Fruit fly (Drosophila melanogaster) whole organism, prepupa: ENCODE measurements around the gene CG1582.

ENCODE experiments used
- Blimp-1 ChIP-seq: fragments of 200-800 bp; sonication (Bioruptor generic); optimal IDR thresholded peaks from 3 replicates; lab custom pipeline; 2017; ENCODE audit warnings: missing biosample characterization, missing genetic modification characterization, mild to moderate bottlenecking, moderate library complexity, missing genetic modification reagents
- CG10631 ChIP-seq: fragments of 200-800 bp; sonication (Bioruptor generic); optimal IDR thresholded peaks from 2 replicates; lab custom pipeline; 2016; ENCODE audit warnings: missing biosample characterization, missing genetic modification characterization
- CG10669 ChIP-seq: fragments of 200-800 bp; sonication (Bioruptor generic); optimal IDR thresholded peaks from 3 replicates; lab custom pipeline; 2018; ENCODE audit warnings: missing biosample characterization, mild to moderate bottlenecking, missing genetic modification characterization, moderate library complexity
- CG11294 ChIP-seq: fragments of 200-800 bp; sonication (Bioruptor generic); IDR thresholded peaks from 2 replicates; pipeline ENCODE4 v1.3.6; 2022; ENCODE audit warnings: missing biosample characterization, missing genetic modification characterization
- CG11762 ChIP-seq: fragments of 200-800 bp; sonication (Bioruptor generic); optimal IDR thresholded peaks from 3 replicates; lab custom pipeline; 2016; ENCODE audit warnings: missing biosample characterization, missing genetic modification characterization; ENCODE audit not compliant: insufficient read depth
- CG1621 ChIP-seq: fragments of 200-800 bp; sonication (Bioruptor generic); optimal IDR thresholded peaks from 3 replicates; lab custom pipeline; 2018; ENCODE audit warnings: missing biosample characterization, mild to moderate bottlenecking, missing genetic modification characterization
- CG16779 ChIP-seq: fragments of 200-800 bp; sonication (Bioruptor generic); optimal IDR thresholded peaks from 3 replicates; lab custom pipeline; 2017; ENCODE audit warnings: missing biosample characterization, mild to moderate bottlenecking, missing genetic modification characterization
- CG3032 ChIP-seq: fragments of 200-800 bp; optimal IDR thresholded peaks from 2 replicates; lab custom pipeline; 2019; ENCODE audit warnings: missing biosample characterization, mild to moderate bottlenecking, missing genetic modification characterization, moderate library complexity
- CG31627 ChIP-seq: fragments of 200-800 bp; sonication (Bioruptor generic); optimal IDR thresholded peaks from 3 replicates; lab custom pipeline; 2016; ENCODE audit warnings: missing biosample characterization, missing genetic modification characterization
- CG32006 ChIP-seq: fragments of 200-800 bp; sonication (Bioruptor generic); optimal IDR thresholded peaks from 3 replicates; lab custom pipeline; 2017; ENCODE audit warnings: missing biosample characterization, mild to moderate bottlenecking, missing genetic modification characterization
- CG34406 ChIP-seq: fragments of 200-800 bp; sonication (Bioruptor generic); optimal IDR thresholded peaks from 3 replicates; lab custom pipeline; 2016; ENCODE audit warnings: missing biosample characterization, missing genetic modification characterization
- CG3919 ChIP-seq: fragments of 200-800 bp; sonication (Bioruptor generic); optimal IDR thresholded peaks from 3 replicates; lab custom pipeline; 2016; ENCODE audit warnings: missing biosample characterization, missing genetic modification characterization
- CG4318 ChIP-seq: fragments of 200-800 bp; sonication (Bioruptor generic); optimal IDR thresholded peaks from 3 replicates; lab custom pipeline; 2017; ENCODE audit warnings: missing biosample characterization, mild to moderate bottlenecking, missing genetic modification characterization
- CG6163 ChIP-seq: fragments of 200-800 bp; sonication (Bioruptor generic); IDR thresholded peaks from 3 replicates; pipeline ENCODE4 v1.3.6; 2022; ENCODE audit warnings: missing biosample characterization, missing genetic modification characterization
- CG6792 ChIP-seq: fragments of 200-800 bp; sonication (Bioruptor generic); optimal IDR thresholded peaks from 3 replicates; lab custom pipeline; 2016; ENCODE audit warnings: missing biosample characterization, missing genetic modification characterization
- CG6808 ChIP-seq: fragments of 200-800 bp; sonication (Bioruptor generic); optimal IDR thresholded peaks from 3 replicates; lab custom pipeline; 2017; ENCODE audit warnings: missing biosample characterization, missing genetic modification characterization, mild to moderate bottlenecking, moderate library complexity, missing genetic modification reagents
- CG6854 ChIP-seq: fragments of 200-800 bp; sonication (Bioruptor generic); optimal IDR thresholded peaks from 2 replicates; lab custom pipeline; 2017; ENCODE audit warnings: missing biosample characterization, mild to moderate bottlenecking, missing genetic modification characterization
- CG7368 ChIP-seq: fragments of 200-800 bp; sonication (Bioruptor generic); optimal IDR thresholded peaks from 3 replicates; lab custom pipeline; 2016; ENCODE audit warnings: missing biosample characterization, missing genetic modification characterization
- CG8119 ChIP-seq: fragments of 200-800 bp; sonication (Bioruptor generic); IDR thresholded peaks from 3 replicates; pipeline ENCODE4 v1.3.6; 2022; ENCODE audit warnings: missing biosample characterization, missing genetic modification characterization
- CG8319 ChIP-seq: fragments of 200-800 bp; sonication (Bioruptor generic); optimal IDR thresholded peaks from 3 replicates; lab custom pipeline; 2016; ENCODE audit warnings: missing biosample characterization, missing genetic modification characterization
- CG9139 ChIP-seq: fragments of 200-800 bp; sonication (Bioruptor generic); optimal IDR thresholded peaks from 3 replicates; lab custom pipeline; 2017; ENCODE audit warnings: missing biosample characterization, mild to moderate bottlenecking, missing genetic modification characterization
- Eip78C ChIP-seq: fragments of 200-800 bp; sonication (Bioruptor generic); peaks from one replicate; lab custom pipeline; 2016; ENCODE audit warnings: missing biosample characterization, missing genetic modification characterization
- Eip93F ChIP-seq: fragments of 200-800 bp; sonication (Bioruptor generic); optimal IDR thresholded peaks from 2 replicates; lab custom pipeline; 2016; ENCODE audit warnings: missing biosample characterization, mild to moderate bottlenecking, missing genetic modification characterization
- Ets21C ChIP-seq: fragments of 200-800 bp; sonication (Bioruptor generic); optimal IDR thresholded peaks from 3 replicates; lab custom pipeline; 2016; ENCODE audit warnings: missing biosample characterization, missing genetic modification characterization
- Gug ChIP-seq: fragments of 200-800 bp; sonication (Bioruptor generic); IDR thresholded peaks from 2 replicates; pipeline ENCODE4 v1.3.6; 2022; ENCODE audit warnings: missing biosample characterization, missing genetic modification characterization
- Hr38 ChIP-seq: sonication (Bioruptor generic); optimal IDR thresholded peaks from 2 replicates; lab custom pipeline; 2016; ENCODE audit warnings: missing biosample characterization, missing genetic modification characterization
- Hr39 ChIP-seq: fragments of 200-800 bp; sonication (Bioruptor generic); optimal IDR thresholded peaks from 2 replicates; lab custom pipeline; 2016; ENCODE audit warnings: missing biosample characterization, missing genetic modification characterization
- Hr4 ChIP-seq: fragments of 200-800 bp; sonication (Bioruptor generic); optimal IDR thresholded peaks from 3 replicates; lab custom pipeline; 2016; ENCODE audit warnings: missing biosample characterization, missing genetic modification characterization
- Lpt ChIP-seq: fragments of 200-800 bp; sonication (Bioruptor generic); optimal IDR thresholded peaks from 3 replicates; lab custom pipeline; 2016; ENCODE audit warnings: missing biosample characterization, missing genetic modification characterization
- Met ChIP-seq: fragments of 200-800 bp; sonication (Bioruptor generic); optimal IDR thresholded peaks from 3 replicates; lab custom pipeline; 2016; ENCODE audit warnings: missing biosample characterization, missing genetic modification characterization
- OdsH ChIP-seq: fragments of 200-800 bp; sonication (Bioruptor generic); optimal IDR thresholded peaks from 3 replicates; lab custom pipeline; 2016; ENCODE audit warnings: missing biosample characterization, missing genetic modification characterization
- Smox ChIP-seq: fragments of 200-800 bp; sonication (Bioruptor generic); optimal IDR thresholded peaks from 3 replicates; lab custom pipeline; 2016; ENCODE audit warnings: missing biosample characterization, missing genetic modification characterization
- Sox14 ChIP-seq: fragments of 200-800 bp; sonication (Bioruptor generic); optimal IDR thresholded peaks from 3 replicates; lab custom pipeline; 2016; ENCODE audit warnings: missing biosample characterization, missing genetic modification characterization
- Sox15 ChIP-seq: fragments of 200-800 bp; sonication (Bioruptor generic); optimal IDR thresholded peaks from 3 replicates; lab custom pipeline; 2016; ENCODE audit warnings: missing biosample characterization, missing genetic modification characterization
- achi ChIP-seq: fragments of 200-800 bp; sonication (Bioruptor generic); optimal IDR thresholded peaks from 3 replicates; lab custom pipeline; 2016; ENCODE audit warnings: missing biosample characterization, missing genetic modification characterization
- acj6 ChIP-seq: fragments of 200-800 bp; sonication (Bioruptor generic); optimal IDR thresholded peaks from 3 replicates; lab custom pipeline; 2016; ENCODE audit warnings: missing biosample characterization, missing genetic modification characterization
- cyc ChIP-seq: fragments of 200-800 bp; sonication (Bioruptor generic); optimal IDR thresholded peaks from 3 replicates; lab custom pipeline; 2016; ENCODE audit warnings: missing biosample characterization, missing genetic modification characterization
- dsx ChIP-seq: fragments of 200-800 bp; optimal IDR thresholded peaks from 3 replicates; lab custom pipeline; 2019; ENCODE audit warnings: missing biosample characterization, mild to moderate bottlenecking, missing genetic modification characterization, moderate library complexity; ENCODE audit not compliant: poor library complexity, severe bottlenecking
- eg ChIP-seq: fragments of 200-800 bp; sonication (Bioruptor generic); IDR thresholded peaks from 3 replicates; pipeline ENCODE4 v1.3.6; 2022; ENCODE audit warnings: missing biosample characterization, missing genetic modification characterization
- esn ChIP-seq: fragments of 200-800 bp; sonication (Bioruptor generic); optimal IDR thresholded peaks from 2 replicates; lab custom pipeline; 2016; ENCODE audit warnings: missing biosample characterization, mild to moderate bottlenecking, missing genetic modification characterization, moderate library complexity
- fd59A ChIP-seq: fragments of 200-800 bp; sonication (Bioruptor generic); optimal IDR thresholded peaks from 2 replicates; lab custom pipeline; 2017; ENCODE audit warnings: missing biosample characterization, mild to moderate bottlenecking, missing genetic modification characterization, missing genetic modification reagents
- fd85E ChIP-seq: fragments of 200-800 bp; sonication (Bioruptor generic); optimal IDR thresholded peaks from 3 replicates; lab custom pipeline; 2016; ENCODE audit warnings: missing biosample characterization, missing genetic modification characterization
- lz ChIP-seq: fragments of 200-800 bp; sonication (Bioruptor generic); optimal IDR thresholded peaks from 3 replicates; lab custom pipeline; 2016; ENCODE audit warnings: missing biosample characterization, missing genetic modification characterization
- net ChIP-seq: fragments of 200-800 bp; sonication (Bioruptor generic); optimal IDR thresholded peaks from 3 replicates; lab custom pipeline; 2016; ENCODE audit warnings: missing biosample characterization, missing genetic modification characterization
- pdm3 ChIP-seq: fragments of 200-800 bp; sonication (Bioruptor generic); optimal IDR thresholded peaks from 3 replicates; lab custom pipeline; 2016; ENCODE audit warnings: missing biosample characterization, missing genetic modification characterization
- spab ChIP-seq: fragments of 200-800 bp; sonication (Bioruptor generic); optimal IDR thresholded peaks from 2 replicates; lab custom pipeline; 2017; ENCODE audit warnings: missing biosample characterization, mild to moderate bottlenecking, missing genetic modification characterization, missing genetic modification reagents
- ss ChIP-seq, 2 experiments: fragments of 200-800 bp; sonication (Bioruptor generic); optimal IDR thresholded peaks; 2 replicates in 1 of 2; 3 replicates in 1 of 2; lab custom pipeline; 2017 to 2018; ENCODE audit warnings: mild to moderate bottlenecking in 2 of 2, missing biosample characterization in 2 of 2, missing genetic modification characterization in 2 of 2, moderate library complexity in 1 of 2
- svp ChIP-seq: fragments of 200-800 bp; sonication (Bioruptor generic); peaks from one replicate; lab custom pipeline; 2016; ENCODE audit warnings: missing biosample characterization, missing genetic modification characterization
- topi ChIP-seq: fragments of 200-800 bp; sonication (Bioruptor generic); optimal IDR thresholded peaks from 3 replicates; lab custom pipeline; 2016; ENCODE audit warnings: missing biosample characterization, missing genetic modification characterization
- vri ChIP-seq: fragments of 200-800 bp; sonication (Bioruptor generic); optimal IDR thresholded peaks from 3 replicates; lab custom pipeline; 2016; ENCODE audit warnings: missing biosample characterization, mild to moderate bottlenecking, missing genetic modification characterization

Gene CG1582

DNA sequence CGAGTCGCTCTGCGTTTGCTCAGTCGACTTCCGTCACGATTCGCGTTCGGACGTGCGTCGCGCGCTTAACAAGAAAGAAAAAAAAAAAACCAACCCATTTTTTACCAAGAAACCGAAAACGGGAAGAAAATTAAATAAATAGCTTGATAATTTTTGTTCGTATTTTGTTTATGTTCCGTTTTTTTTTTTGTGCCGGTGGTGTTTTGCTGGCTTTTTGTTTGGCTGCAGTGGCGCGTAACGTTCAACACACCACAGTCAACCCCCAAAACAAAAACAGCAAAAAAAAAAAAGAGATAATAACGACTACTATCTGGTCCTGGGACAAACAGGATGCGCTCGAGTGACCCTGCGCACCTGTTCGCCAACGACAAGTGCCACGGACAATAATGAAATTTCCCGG is 6.4 kb upstream of the CG1582 start, which contains the start of gene CG43901:
TSS of gene CG43901 (plus strand) at position 301 of the 400 bp plus-strand sequence.
- TF ChIP-seq CG31627 (GFP tag; lab: Kevin White, UChicago) (no peak), lz (no peak), CG8319 (no peak), CG3032 (no peak), topi (GFP tag; lab: Kevin White, UChicago) (no peak), pdm3 (no peak), vri (GFP tag; lab: Kevin White, UChicago) (no peak), CG8119 (GFP tag; lab: Robert Waterston, UW) (no peak)
- TF ChIP-seq, all 60 proteins: peak for 0

DNA sequence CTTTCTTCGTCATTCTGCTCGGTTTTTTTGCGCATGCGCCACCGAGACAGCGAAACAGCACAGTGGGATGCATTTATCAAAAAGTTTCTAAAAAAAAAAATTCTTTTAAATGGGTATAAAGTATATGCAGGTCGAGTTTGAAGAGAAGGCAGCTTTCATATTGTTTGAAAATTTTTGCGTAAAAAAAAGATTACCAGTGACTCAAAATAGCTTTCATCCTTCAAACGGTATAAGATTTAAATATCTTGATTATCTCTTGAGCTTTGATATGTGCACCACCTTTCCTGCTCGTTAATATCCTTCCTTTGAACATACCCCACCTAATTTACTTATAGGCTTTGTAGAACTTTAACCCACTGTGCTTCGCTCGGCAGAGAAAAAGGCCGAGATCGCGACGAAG is 5.9 kb upstream of the CG1582 start:
- TF ChIP-seq CG32006 (peak; percentile 42), fd59A (GFP tag; lab: Kevin White, UChicago) (no peak), spab (GFP tag; lab: Kevin White, UChicago) (peak; percentile 13), eg (GFP tag; lab: Robert Waterston, UW) (peak; percentile 10; the same call in 1 of the 3 replicates), Eip78C (GFP tag; lab: Kevin White, UChicago) (peak; percentile 79), CG6854 (GFP tag; lab: Kevin White, UChicago) (no peak), acj6 (peak; percentile 16), CG4318 (GFP tag; lab: Kevin White, UChicago) (no peak), net (GFP tag; lab: Kevin White, UChicago) (no peak), Gug (no peak), Sox14 (GFP tag; lab: Kevin White, UChicago) (peak; percentile 5), Sox15 (GFP tag; lab: Kevin White, UChicago) (no peak), Blimp-1 (no peak), OdsH (GFP tag; lab: Kevin White, UChicago) (peak; percentile 36), CG9139 (no peak), pdm3 (no peak), Lpt (GFP tag; lab: Kevin White, UChicago) (no peak), CG6808 (GFP tag; lab: Kevin White, UChicago) (no peak), CG8119 (GFP tag; lab: Robert Waterston, UW) (no peak), CG31627 (GFP tag; lab: Kevin White, UChicago) (peak; percentile 29), cyc (no peak), CG11294 (GFP tag; lab: Robert Waterston, UW) (no peak), dsx (GFP tag; lab: Kevin White, UChicago) (no peak), CG16779 (no peak), Met (GFP tag; lab: Kevin White, UChicago) (peak; percentile 46), topi (GFP tag; lab: Kevin White, UChicago) (peak; percentile 41), Hr39 (GFP tag; lab: Kevin White, UChicago) (peak; percentile 13), fd85E (GFP tag; lab: Kevin White, UChicago) (no peak), CG10631 (GFP tag; lab: Kevin White, UChicago) (peak; percentile 36), Eip93F (GFP tag; lab: Kevin White, UChicago) (no peak), lz (peak; percentile 40), esn (GFP tag; lab: Kevin White, UChicago) (peak; percentile 51), svp (peak; percentile 69), CG1621 (tag; lab: Kevin White, UChicago) (no peak), CG8319 (no peak), CG6792 (peak; percentile 4), CG6163 (peak; percentile 28; the same call in 1 of the 3 replicates), ss (GFP tag; optimal IDR thresholded peaks at IDR 0.05; lab: Kevin White, UChicago) (no peak), CG7368 (GFP tag; lab: Kevin White, UChicago) (peak; percentile 11), Hr38 (no peak), Hr4 (peak; percentile 20), CG34406 (GFP tag; lab: Kevin White, UChicago) (peak; percentile 20), CG10669 (GFP tag; lab: Kevin White, UChicago) (no peak), CG3919 (GFP tag; lab: Kevin White, UChicago) (no peak), achi (GFP tag; lab: Kevin White, UChicago) (peak; percentile 26), Smox (peak; percentile 33), Ets21C (peak; percentile 15), CG11762 (GFP tag; lab: Kevin White, UChicago) (no peak)
